Worm (Caenorhabditis elegans) whole organism, midembryonic: ENCODE measurements around the gene ZK250.2.
"Not testable (repeated sequence)": the region's sequence is repeated elsewhere in the genome, so short reads cannot be mapped to it uniquely, and the experiment has no call there.

Experiments
- T22C8.4 ChIP-seq: fragments of 200-800 bp; sonication (Bioruptor generic); IDR thresholded peaks from 2 replicates; pipeline ENCODE4 v1.3.6; 2022; ENCODE audit warnings: missing genetic modification characterization, missing compliant biosample characterization
- cog-1 ChIP-seq: sonication (generic microtip); optimal IDR thresholded peaks from 2 replicates; lab custom pipeline; 2016; ENCODE audit warnings: missing genetic modification characterization, missing compliant biosample characterization
- flt-1 ChIP-seq: fragments of 200-800 bp; sonication (Bioruptor generic); IDR thresholded peaks from 2 replicates; pipeline ENCODE4 v1.3.6; 2022; ENCODE audit warnings: missing genetic modification characterization, missing compliant biosample characterization
- klf-2 ChIP-seq: fragments of 200-800 bp; sonication (Bioruptor generic); conservative IDR thresholded peaks from 2 replicates; pipeline ENCODE4 v1.3.6; 2022; ENCODE audit warnings: missing genetic modification reagents, missing genetic modification characterization, missing compliant biosample characterization
- med-1 ChIP-seq: sonication (generic microtip); optimal IDR thresholded peaks from 2 replicates; lab custom pipeline; 2017; ENCODE audit warnings: missing genetic modification characterization, mild to moderate bottlenecking, missing compliant biosample characterization, antibody characterized with exemption, missing genetic modification reagents; ENCODE audit not compliant: insufficient read depth
- ref-1 ChIP-seq: fragments of 200-800 bp; sonication (Bioruptor generic); conservative IDR thresholded peaks from 2 replicates; pipeline ENCODE4 v1.3.6; 2022; ENCODE audit warnings: missing genetic modification reagents, missing genetic modification characterization, missing compliant biosample characterization
- tab-1 ChIP-seq: fragments of 200-800 bp; sonication (Bioruptor generic); IDR thresholded peaks from 2 replicates; pipeline ENCODE4 v1.3.6; 2022; ENCODE audit warnings: missing genetic modification characterization, missing compliant biosample characterization
- ztf-23 ChIP-seq: fragments of 200-800 bp; sonication (Bioruptor generic); IDR thresholded peaks from 2 replicates; pipeline ENCODE4 v1.3.6; 2022; ENCODE audit warnings: missing genetic modification reagents, missing genetic modification characterization, missing compliant biosample characterization
- ztf-29 ChIP-seq: fragments of 200-800 bp; sonication (Bioruptor generic); IDR thresholded peaks from 2 replicates; pipeline ENCODE4 v1.3.6; 2022; ENCODE audit warnings: missing genetic modification reagents, missing genetic modification characterization, missing compliant biosample characterization

ZK250.2 gene

DNA sequence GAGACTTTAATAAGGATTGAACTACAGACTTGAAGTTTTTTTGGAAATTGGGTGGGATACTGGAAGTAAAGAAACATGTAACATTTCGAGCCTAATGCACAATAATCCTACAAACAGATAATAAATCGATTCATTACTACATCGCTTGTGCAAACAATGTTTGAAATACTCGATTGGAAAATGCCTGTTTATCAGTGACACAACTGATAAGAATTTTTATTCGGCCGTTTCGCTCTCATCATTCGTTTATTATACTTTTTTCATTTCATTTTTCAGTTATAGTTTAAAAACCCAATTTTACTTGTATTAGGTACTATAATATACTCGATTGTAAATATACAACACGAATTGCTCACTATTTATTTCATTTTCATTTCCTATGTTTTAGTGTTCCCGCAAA lies 47.3 kb downstream of the ZK250.2 start:
- no peak for TF ChIP-seq flt-1 (GFP tag; lab: Robert Waterston, UW)
- TF ChIP-seq cog-1 (tag; lab: Kevin White, UChicago) = no peak
- TF ChIP-seq ref-1 (GFP tag; lab: Robert Waterston, UW) = no peak
- no peak for TF ChIP-seq klf-2
- TF ChIP-seq T22C8.4 = no peak
- no peak for TF ChIP-seq ztf-29
- TF ChIP-seq tab-1 (GFP tag; lab: Robert Waterston, UW) = no peak
- TF ChIP-seq ztf-23 (GFP tag; lab: Robert Waterston, UW) = no peak
- TF ChIP-seq med-1 (GFP tag; lab: Kevin White, UChicago) = no peak

- TF ChIP-seq klf-2 = no peak
- no peak for TF ChIP-seq flt-1 (GFP tag; lab: Robert Waterston, UW)
- no peak for TF ChIP-seq med-1 (GFP tag; lab: Kevin White, UChicago)
- TF ChIP-seq T22C8.4 = no peak
- TF ChIP-seq ztf-23 (GFP tag; lab: Robert Waterston, UW) = no peak
- TF ChIP-seq tab-1 (GFP tag; lab: Robert Waterston, UW) = no peak
- TF ChIP-seq ztf-29 = no peak
- TF ChIP-seq cog-1 (tag; lab: Kevin White, UChicago) = no peak
- no peak for TF ChIP-seq ref-1 (GFP tag; lab: Robert Waterston, UW)
Measured at ce11 chrII:1996237-1996636, 47.7 kb downstream of the ZK250.2 start, which contains the start of gene math-20. Gene math-20, plus strand, starts transcription at chrII:1996537.

- not testable (repeated sequence) for TF ChIP-seq tab-1 (GFP tag; lab: Robert Waterston, UW); med-1 (GFP tag; lab: Kevin White, UChicago); ztf-23 (GFP tag; lab: Robert Waterston, UW)
Measured at ce11 chrII:1998561-1998960, 50.1 kb downstream of the ZK250.2 start, which contains the start of gene math-19. Gene math-19, plus strand, starts transcription at chrII:1998861.
